Worm (Caenorhabditis elegans) whole organism, L1 larva: ENCODE results near the gene ppat-1.

Source experiments
- ama-1 ChIP-seq: fragments of 150-350 bp; optimal IDR thresholded peaks from 2 replicates; lab custom pipeline; 2014
- ceh-63 ChIP-seq: fragments of 200-800 bp; sonication (Bioruptor generic); optimal IDR thresholded peaks from 2 replicates; lab custom pipeline; 2018; ENCODE audit warnings: mild to moderate bottlenecking, missing genetic modification characterization, missing compliant biosample characterization
- unc-130 ChIP-seq: fragments of 150-350 bp; optimal IDR thresholded peaks from 2 replicates; lab custom pipeline; 2017; ENCODE audit warnings: missing biosample characterization, missing genetic modification characterization, inconsistent platforms

DNA sequence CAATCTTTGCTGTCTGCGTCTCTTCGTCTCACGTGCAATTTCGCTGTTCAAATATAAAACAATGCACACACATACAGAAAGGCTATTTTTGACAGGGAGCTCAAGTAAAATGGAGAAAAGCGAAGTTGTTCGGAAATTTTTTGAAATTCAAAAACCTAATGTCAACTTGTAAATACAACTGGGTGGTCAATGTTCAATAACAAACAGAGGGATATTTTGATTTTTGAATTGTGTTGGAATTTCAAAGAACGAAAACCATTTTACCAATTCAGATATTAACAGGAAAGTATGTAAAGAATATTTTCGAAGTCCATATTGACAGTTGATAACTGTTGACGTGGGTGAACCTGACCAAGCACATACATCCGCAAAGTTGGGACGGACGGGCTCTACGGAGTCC is 724 bp upstream of the ppat-1 start, which contains the start of gene tag-243:
- TF ChIP-seq unc-130 (tag; lab: Kevin White, UChicago) (no peak), ceh-63 (no peak), ama-1 (lab: Kevin White, UChicago) (no peak)
